Worm (Caenorhabditis elegans) whole organism, L3 larva: ENCODE data around the gene Y38F1A.4.

ENCODE experiments used
- ceh-82 ChIP-seq: fragments of 150-350 bp; optimal IDR thresholded peaks from 2 replicates; lab custom pipeline; 2014; ENCODE audit warnings: missing biosample characterization, missing genetic modification characterization
- eor-1 ChIP-seq, 2 experiments: fragments of 150-350 bp; optimal IDR thresholded peaks; 2 replicates each; lab custom pipeline; 2014 to 2018; ENCODE audit warnings: missing biosample characterization in 2 of 2, missing genetic modification characterization in 2 of 2
- jun-1 ChIP-seq: fragments of 150-350 bp; optimal IDR thresholded peaks from 2 replicates; lab custom pipeline; 2014; ENCODE audit warnings: missing biosample characterization, missing genetic modification reagents, missing genetic modification characterization
- nfya-1 ChIP-seq: sonication (generic microtip); optimal IDR thresholded peaks from 2 replicates; lab custom pipeline; 2017; ENCODE audit warnings: missing genetic modification characterization, mild to moderate bottlenecking, missing compliant biosample characterization, antibody characterized with exemption, moderate library complexity; ENCODE audit not compliant: insufficient read depth
- nhr-77 ChIP-seq: fragments of 150-350 bp; optimal IDR thresholded peaks from 2 replicates; lab custom pipeline; 2014; ENCODE audit warnings: missing biosample characterization, missing genetic modification characterization
- snpc-4 ChIP-seq: fragments of 150-350 bp; optimal IDR thresholded peaks from 2 replicates; lab custom pipeline; 2014; ENCODE audit warnings: missing biosample characterization, missing genetic modification characterization
- unc-62 ChIP-seq: fragments of 150-350 bp; sonication (generic microtip); optimal IDR thresholded peaks from 4 replicates; lab custom pipeline; 2014; ENCODE audit warnings: missing biosample characterization, missing genetic modification reagents, missing genetic modification characterization
- ztf-11 ChIP-seq: fragments of 150-350 bp; optimal IDR thresholded peaks from 2 replicates; lab custom pipeline; 2014; ENCODE audit warnings: missing biosample characterization, missing genetic modification characterization

DNA sequence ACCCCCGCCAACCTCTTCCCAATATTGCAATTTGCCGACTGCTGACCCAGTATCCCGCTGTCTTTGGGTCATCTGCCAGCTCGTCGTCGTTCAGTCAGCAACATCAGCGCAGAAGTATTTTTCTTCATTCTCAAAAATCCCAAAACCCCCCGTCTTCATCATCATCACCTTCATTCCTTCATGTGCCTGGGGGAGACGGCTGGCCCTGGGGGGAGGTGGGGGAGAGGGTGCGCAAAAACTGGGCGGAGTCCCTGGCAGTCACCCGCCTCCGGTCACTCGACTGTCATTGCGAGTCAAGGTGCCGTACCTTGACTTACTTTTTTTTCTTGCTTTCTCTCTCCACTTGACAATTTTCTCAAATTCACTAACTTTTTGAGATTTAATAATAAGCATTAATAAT is 18.3 kb upstream of the Y38F1A.4 start:
- no peak for TF ChIP-seq snpc-4
- no peak for TF ChIP-seq jun-1 (tag; lab: Kevin White, UChicago)
- no peak for TF ChIP-seq nfya-1 (tag; lab: Kevin White, UChicago)
- no peak for TF ChIP-seq ceh-82 (tag; lab: Kevin White, UChicago)
- TF ChIP-seq eor-1 (tag; optimal IDR thresholded peaks at IDR 0.05; lab: Kevin White, UChicago) = no peak
- no peak for TF ChIP-seq nhr-77 (tag; lab: Kevin White, UChicago)
- TF ChIP-seq unc-62 = no peak
- TF ChIP-seq ztf-11 (tag; lab: Kevin White, UChicago) = no peak
